Worm (Caenorhabditis elegans): Measurements from ENCODE around the gene C40A11.7.

DNA sequence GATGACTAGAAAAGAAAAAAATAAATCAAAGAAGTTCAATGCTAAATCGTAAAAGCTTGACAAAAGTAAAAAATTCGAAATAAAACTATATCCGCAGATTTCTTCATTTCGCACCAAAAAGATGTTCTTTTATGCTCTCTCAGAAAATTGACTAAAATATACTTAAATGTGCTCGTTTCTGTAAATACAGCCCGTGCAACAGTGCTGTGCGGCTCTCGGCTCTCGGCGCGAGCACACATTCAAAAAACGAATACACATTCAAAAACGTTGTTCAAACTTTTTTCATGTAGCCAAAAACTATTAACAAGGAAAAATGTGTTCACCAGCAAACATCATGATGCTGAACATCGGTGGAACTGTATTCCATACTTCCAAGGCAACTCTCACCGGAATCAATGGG lies 9.6 kb downstream of the C40A11.7 start, which contains the start of gene C40A11.3:
- TF ChIP-seq fos-1 (tag; optimal IDR thresholded peaks at IDR 0.05) (no peak), pqm-1 (tag; optimal IDR thresholded peaks at IDR 0.05) (no peak), lin-39 (tag; optimal IDR thresholded peaks at IDR 0.05) (no peak), nhr-237 (tag; optimal IDR thresholded peaks at IDR 0.05) (no peak), sup-37 (GFP tag; optimal IDR thresholded peaks at IDR 0.05) (no peak), snu-23 (GFP tag; optimal IDR thresholded peaks at IDR 0.05) (no peak), jun-1 (tag; optimal IDR thresholded peaks at IDR 0.05) (no peak)
